Fruit fly (Drosophila melanogaster) whole organism, prepupa: ENCODE data around the gene T48.

ENCODE experiments used
- CG6163 ChIP-seq: fragments of 200-800 bp; sonication (Bioruptor generic); IDR thresholded peaks from 3 replicates; pipeline ENCODE4 v1.3.6; 2022; ENCODE audit warnings: missing biosample characterization, missing genetic modification characterization
- CG6792 ChIP-seq: fragments of 200-800 bp; sonication (Bioruptor generic); optimal IDR thresholded peaks from 3 replicates; lab custom pipeline; 2016; ENCODE audit warnings: missing biosample characterization, missing genetic modification characterization
- CG6854 ChIP-seq: fragments of 200-800 bp; sonication (Bioruptor generic); optimal IDR thresholded peaks from 2 replicates; lab custom pipeline; 2017; ENCODE audit warnings: missing biosample characterization, mild to moderate bottlenecking, missing genetic modification characterization
- CG7368 ChIP-seq: fragments of 200-800 bp; sonication (Bioruptor generic); optimal IDR thresholded peaks from 3 replicates; lab custom pipeline; 2016; ENCODE audit warnings: missing biosample characterization, missing genetic modification characterization
- Ets96B ChIP-seq: fragments of 200-800 bp; optimal IDR thresholded peaks from 2 replicates; lab custom pipeline; 2019; ENCODE audit warnings: missing biosample characterization, mild to moderate bottlenecking, missing genetic modification characterization, moderate library complexity
- eg ChIP-seq: fragments of 200-800 bp; sonication (Bioruptor generic); IDR thresholded peaks from 3 replicates; pipeline ENCODE4 v1.3.6; 2022; ENCODE audit warnings: missing biosample characterization, missing genetic modification characterization
- svp ChIP-seq: fragments of 200-800 bp; sonication (Bioruptor generic); peaks from one replicate; lab custom pipeline; 2016; ENCODE audit warnings: missing biosample characterization, missing genetic modification characterization

The T48 gene

dm6 chr3R:26960496-26960895 is 79.0 kb downstream of the T48 start:
- TF ChIP-seq svp (GFP tag; lab: Kevin White, UChicago) (no peak), Ets96B (tag; lab: Kevin White, UChicago) (no peak), CG6792 (GFP tag; lab: Kevin White, UChicago) (no peak), CG6163 (GFP tag; lab: Robert Waterston, UW) (no peak), eg (GFP tag; lab: Robert Waterston, UW) (0 out of 3 replicates have a peak, but pooled peaks have one; percentile 22), CG7368 (GFP tag; lab: Kevin White, UChicago) (peak; percentile 8), CG6854 (GFP tag; lab: Kevin White, UChicago) (peak; percentile 50)
